Worm (Caenorhabditis elegans): ENCODE measurements around the gene warf-1.

ce11 chrIV:7658589-7658988 lies 24.0 kb downstream of the warf-1 start, which contains the start of gene C08G9.1:
- TF ChIP-seq ztf-4 (tag; optimal IDR thresholded peaks at IDR 0.05) (no peak), mab-9 (GFP tag; IDR thresholded peaks at IDR 0.05) (no peak), zag-1 (tag; optimal IDR thresholded peaks at IDR 0.05) (no peak), egl-27 (tag; optimal IDR thresholded peaks at IDR 0.05) (no peak), lin-35 (GFP tag; optimal IDR thresholded peaks at IDR 0.05) (no peak), alr-1 (tag; optimal IDR thresholded peaks at IDR 0.05; ENCODE audit: borderline replicate concordance) (no peak), grh-1 (GFP tag; IDR thresholded peaks at IDR 0.05) (no peak), Y116A8C.19 (tag; optimal IDR thresholded peaks at IDR 0.05; ENCODE audit: borderline replicate concordance) (no peak), sup-37 (GFP tag; optimal IDR thresholded peaks at IDR 0.05) (no peak), tbx-2 (tag; optimal IDR thresholded peaks at IDR 0.05) (no peak)
